Fruit fly (Drosophila melanogaster) whole organism, prepupa: ENCODE data around the gene CG34342.

Source experiments
- Blimp-1 ChIP-seq: fragments of 200-800 bp; sonication (Bioruptor generic); optimal IDR thresholded peaks from 3 replicates; lab custom pipeline; 2017; ENCODE audit warnings: missing biosample characterization, missing genetic modification characterization, mild to moderate bottlenecking, moderate library complexity, missing genetic modification reagents
- CG10631 ChIP-seq: fragments of 200-800 bp; sonication (Bioruptor generic); optimal IDR thresholded peaks from 2 replicates; lab custom pipeline; 2016; ENCODE audit warnings: missing biosample characterization, missing genetic modification characterization
- CG10669 ChIP-seq: fragments of 200-800 bp; sonication (Bioruptor generic); optimal IDR thresholded peaks from 3 replicates; lab custom pipeline; 2018; ENCODE audit warnings: missing biosample characterization, mild to moderate bottlenecking, missing genetic modification characterization, moderate library complexity
- CG11762 ChIP-seq: fragments of 200-800 bp; sonication (Bioruptor generic); optimal IDR thresholded peaks from 3 replicates; lab custom pipeline; 2016; ENCODE audit warnings: missing biosample characterization, missing genetic modification characterization; ENCODE audit not compliant: insufficient read depth
- CG1621 ChIP-seq: fragments of 200-800 bp; sonication (Bioruptor generic); optimal IDR thresholded peaks from 3 replicates; lab custom pipeline; 2018; ENCODE audit warnings: missing biosample characterization, mild to moderate bottlenecking, missing genetic modification characterization
- CG16779 ChIP-seq: fragments of 200-800 bp; sonication (Bioruptor generic); optimal IDR thresholded peaks from 3 replicates; lab custom pipeline; 2017; ENCODE audit warnings: missing biosample characterization, mild to moderate bottlenecking, missing genetic modification characterization
- CG3032 ChIP-seq: fragments of 200-800 bp; optimal IDR thresholded peaks from 2 replicates; lab custom pipeline; 2019; ENCODE audit warnings: missing biosample characterization, mild to moderate bottlenecking, missing genetic modification characterization, moderate library complexity
- CG31627 ChIP-seq: fragments of 200-800 bp; sonication (Bioruptor generic); optimal IDR thresholded peaks from 3 replicates; lab custom pipeline; 2016; ENCODE audit warnings: missing biosample characterization, missing genetic modification characterization
- CG32006 ChIP-seq: fragments of 200-800 bp; sonication (Bioruptor generic); optimal IDR thresholded peaks from 3 replicates; lab custom pipeline; 2017; ENCODE audit warnings: missing biosample characterization, mild to moderate bottlenecking, missing genetic modification characterization
- CG34406 ChIP-seq: fragments of 200-800 bp; sonication (Bioruptor generic); optimal IDR thresholded peaks from 3 replicates; lab custom pipeline; 2016; ENCODE audit warnings: missing biosample characterization, missing genetic modification characterization
- CG3919 ChIP-seq: fragments of 200-800 bp; sonication (Bioruptor generic); optimal IDR thresholded peaks from 3 replicates; lab custom pipeline; 2016; ENCODE audit warnings: missing biosample characterization, missing genetic modification characterization
- CG4318 ChIP-seq: fragments of 200-800 bp; sonication (Bioruptor generic); optimal IDR thresholded peaks from 3 replicates; lab custom pipeline; 2017; ENCODE audit warnings: missing biosample characterization, mild to moderate bottlenecking, missing genetic modification characterization
- CG6163 ChIP-seq: fragments of 200-800 bp; sonication (Bioruptor generic); IDR thresholded peaks from 3 replicates; pipeline ENCODE4 v1.3.6; 2022; ENCODE audit warnings: missing biosample characterization, missing genetic modification characterization
- CG6792 ChIP-seq: fragments of 200-800 bp; sonication (Bioruptor generic); optimal IDR thresholded peaks from 3 replicates; lab custom pipeline; 2016; ENCODE audit warnings: missing biosample characterization, missing genetic modification characterization
- CG7368 ChIP-seq: fragments of 200-800 bp; sonication (Bioruptor generic); optimal IDR thresholded peaks from 3 replicates; lab custom pipeline; 2016; ENCODE audit warnings: missing biosample characterization, missing genetic modification characterization
- CG8319 ChIP-seq: fragments of 200-800 bp; sonication (Bioruptor generic); optimal IDR thresholded peaks from 3 replicates; lab custom pipeline; 2016; ENCODE audit warnings: missing biosample characterization, missing genetic modification characterization
- CG9139 ChIP-seq: fragments of 200-800 bp; sonication (Bioruptor generic); optimal IDR thresholded peaks from 3 replicates; lab custom pipeline; 2017; ENCODE audit warnings: missing biosample characterization, mild to moderate bottlenecking, missing genetic modification characterization
- Eip75B ChIP-seq: fragments of 200-800 bp; sonication (Bioruptor generic); optimal IDR thresholded peaks from 3 replicates; lab custom pipeline; 2016; ENCODE audit warnings: missing biosample characterization, missing genetic modification characterization
- Eip93F ChIP-seq: fragments of 200-800 bp; sonication (Bioruptor generic); optimal IDR thresholded peaks from 2 replicates; lab custom pipeline; 2016; ENCODE audit warnings: missing biosample characterization, mild to moderate bottlenecking, missing genetic modification characterization
- Ets21C ChIP-seq: fragments of 200-800 bp; sonication (Bioruptor generic); optimal IDR thresholded peaks from 3 replicates; lab custom pipeline; 2016; ENCODE audit warnings: missing biosample characterization, missing genetic modification characterization
- Ets96B ChIP-seq: fragments of 200-800 bp; optimal IDR thresholded peaks from 2 replicates; lab custom pipeline; 2019; ENCODE audit warnings: missing biosample characterization, mild to moderate bottlenecking, missing genetic modification characterization, moderate library complexity
- Hr38 ChIP-seq: sonication (Bioruptor generic); optimal IDR thresholded peaks from 2 replicates; lab custom pipeline; 2016; ENCODE audit warnings: missing biosample characterization, missing genetic modification characterization
- Hr39 ChIP-seq: fragments of 200-800 bp; sonication (Bioruptor generic); optimal IDR thresholded peaks from 2 replicates; lab custom pipeline; 2016; ENCODE audit warnings: missing biosample characterization, missing genetic modification characterization
- Hr4 ChIP-seq: fragments of 200-800 bp; sonication (Bioruptor generic); optimal IDR thresholded peaks from 3 replicates; lab custom pipeline; 2016; ENCODE audit warnings: missing biosample characterization, missing genetic modification characterization
- Met ChIP-seq: fragments of 200-800 bp; sonication (Bioruptor generic); optimal IDR thresholded peaks from 3 replicates; lab custom pipeline; 2016; ENCODE audit warnings: missing biosample characterization, missing genetic modification characterization
- OdsH ChIP-seq: fragments of 200-800 bp; sonication (Bioruptor generic); optimal IDR thresholded peaks from 3 replicates; lab custom pipeline; 2016; ENCODE audit warnings: missing biosample characterization, missing genetic modification characterization
- Sox102F ChIP-seq: fragments of 200-800 bp; sonication (Bioruptor generic); optimal IDR thresholded peaks from 2 replicates; lab custom pipeline; 2016; ENCODE audit warnings: missing biosample characterization, mild to moderate bottlenecking, missing genetic modification characterization
- Sox14 ChIP-seq: fragments of 200-800 bp; sonication (Bioruptor generic); optimal IDR thresholded peaks from 3 replicates; lab custom pipeline; 2016; ENCODE audit warnings: missing biosample characterization, missing genetic modification characterization
- Sox15 ChIP-seq: fragments of 200-800 bp; sonication (Bioruptor generic); optimal IDR thresholded peaks from 3 replicates; lab custom pipeline; 2016; ENCODE audit warnings: missing biosample characterization, missing genetic modification characterization
- achi ChIP-seq: fragments of 200-800 bp; sonication (Bioruptor generic); optimal IDR thresholded peaks from 3 replicates; lab custom pipeline; 2016; ENCODE audit warnings: missing biosample characterization, missing genetic modification characterization
- dac ChIP-seq: fragments of 200-800 bp; sonication (Bioruptor generic); optimal IDR thresholded peaks from 2 replicates; lab custom pipeline; 2017; ENCODE audit warnings: missing biosample characterization, mild to moderate bottlenecking, missing genetic modification characterization
- eg ChIP-seq: fragments of 200-800 bp; sonication (Bioruptor generic); IDR thresholded peaks from 3 replicates; pipeline ENCODE4 v1.3.6; 2022; ENCODE audit warnings: missing biosample characterization, missing genetic modification characterization
- esn ChIP-seq: fragments of 200-800 bp; sonication (Bioruptor generic); optimal IDR thresholded peaks from 2 replicates; lab custom pipeline; 2016; ENCODE audit warnings: missing biosample characterization, mild to moderate bottlenecking, missing genetic modification characterization, moderate library complexity
- fkh ChIP-seq: fragments of 200-800 bp; sonication (Bioruptor generic); optimal IDR thresholded peaks from 3 replicates; lab custom pipeline; 2017; ENCODE audit warnings: missing biosample characterization, mild to moderate bottlenecking, missing genetic modification characterization, moderate library complexity
- net ChIP-seq: fragments of 200-800 bp; sonication (Bioruptor generic); optimal IDR thresholded peaks from 3 replicates; lab custom pipeline; 2016; ENCODE audit warnings: missing biosample characterization, missing genetic modification characterization
- pdm3 ChIP-seq: fragments of 200-800 bp; sonication (Bioruptor generic); optimal IDR thresholded peaks from 3 replicates; lab custom pipeline; 2016; ENCODE audit warnings: missing biosample characterization, missing genetic modification characterization
- salr ChIP-seq, 2 experiments: fragments of 200-800 bp; sonication (Bioruptor generic); optimal IDR thresholded peaks; 3 replicates each; lab custom pipeline; 2016 to 2018; ENCODE audit warnings: missing biosample characterization in 2 of 2, missing genetic modification characterization in 2 of 2, mild to moderate bottlenecking in 1 of 2
- ss ChIP-seq, 2 experiments: fragments of 200-800 bp; sonication (Bioruptor generic); optimal IDR thresholded peaks; 2 replicates in 1 of 2; 3 replicates in 1 of 2; lab custom pipeline; 2017 to 2018; ENCODE audit warnings: mild to moderate bottlenecking in 2 of 2, missing biosample characterization in 2 of 2, missing genetic modification characterization in 2 of 2, moderate library complexity in 1 of 2
- vri ChIP-seq: fragments of 200-800 bp; sonication (Bioruptor generic); optimal IDR thresholded peaks from 3 replicates; lab custom pipeline; 2016; ENCODE audit warnings: missing biosample characterization, mild to moderate bottlenecking, missing genetic modification characterization

CG34342 gene

dm6 chr3L:5551087-5551486, 40.4 kb upstream of the CG34342 start, which contains the start of gene frm (continued):
- no peak for TF ChIP-seq CG34406
- TF ChIP-seq OdsH (GFP tag; lab: Kevin White, UChicago): no peak
- no peak for TF ChIP-seq Sox15 (GFP tag; lab: Kevin White, UChicago)
- TF ChIP-seq Met (GFP tag; lab: Kevin White, UChicago): no peak
- TF ChIP-seq vri (GFP tag; lab: Kevin White, UChicago): peak; percentile 32
- peak; percentile 18 for TF ChIP-seq CG3919 (GFP tag; lab: Kevin White, UChicago)
- no peak for TF ChIP-seq CG32006 (GFP tag; lab: Kevin White, UChicago)
- peak; percentile 20 for TF ChIP-seq CG10669 (GFP tag; lab: Kevin White, UChicago)
- TF ChIP-seq net (GFP tag; lab: Kevin White, UChicago): peak; percentile 27
- no peak for TF ChIP-seq dac (GFP tag; lab: Kevin White, UChicago)
- peak; percentile 61 for TF ChIP-seq CG9139 (GFP tag; lab: Kevin White, UChicago)
- no peak for TF ChIP-seq pdm3 (GFP tag; lab: Kevin White, UChicago)
- no peak for TF ChIP-seq Hr39 (GFP tag; lab: Kevin White, UChicago)
- TF ChIP-seq Eip75B: peak; percentile 16

- TF ChIP-seq CG3032 (tag; lab: Kevin White, UChicago) (no peak), CG7368 (GFP tag; lab: Kevin White, UChicago) (no peak), OdsH (GFP tag; lab: Kevin White, UChicago) (no peak), Blimp-1 (no peak), eg (GFP tag; lab: Robert Waterston, UW) (no peak), salr (GFP tag; optimal IDR thresholded peaks at IDR 0.05; lab: Kevin White, UChicago) (no peak), Ets21C (GFP tag; lab: Kevin White, UChicago) (no peak), pdm3 (GFP tag; lab: Kevin White, UChicago) (no peak), Ets96B (tag; lab: Kevin White, UChicago) (no peak), dac (GFP tag; lab: Kevin White, UChicago) (no peak), CG6792 (GFP tag; lab: Kevin White, UChicago) (no peak)
- TF ChIP-seq, all 60 proteins: peak for 0
Observed at dm6 chr3L:5548524-5549084, 37.9 kb upstream of the CG34342 start.

DNA sequence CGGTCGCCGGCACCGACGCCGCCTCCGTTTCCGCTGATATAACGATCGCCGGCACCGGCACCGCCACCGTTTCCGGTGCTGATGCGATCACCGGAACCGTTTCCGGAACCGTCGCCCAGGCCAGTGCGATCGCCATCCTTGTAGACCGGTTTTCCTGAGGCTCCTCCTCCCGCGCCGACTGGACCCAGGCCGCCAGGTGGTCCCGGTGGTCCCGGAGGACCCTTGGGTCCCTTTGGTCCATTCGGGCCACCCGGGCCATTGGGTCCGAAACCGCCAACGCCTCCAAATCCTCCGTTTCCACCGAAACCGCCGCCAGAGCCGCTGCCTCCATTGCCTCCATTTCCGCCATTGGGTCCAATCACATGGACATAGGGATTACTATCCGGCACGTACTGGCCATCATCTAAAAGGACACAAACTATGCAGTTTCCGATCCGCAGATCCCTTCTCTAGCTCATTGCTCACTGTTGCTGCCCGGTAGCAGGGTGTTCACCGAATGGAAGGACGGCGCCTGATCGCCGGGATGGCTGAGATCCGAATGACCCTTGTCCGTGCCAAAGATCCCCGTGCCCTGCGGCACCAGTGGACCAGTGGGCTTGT, 32.2 kb upstream of the CG34342 start:
- TF ChIP-seq CG11762 (no peak), eg (GFP tag; lab: Robert Waterston, UW) (no peak), Sox14 (no peak), Ets21C (GFP tag; lab: Kevin White, UChicago) (no peak), dac (GFP tag; lab: Kevin White, UChicago) (no peak), Blimp-1 (no peak), Hr38 (no peak), CG8319 (GFP tag; lab: Kevin White, UChicago) (no peak), CG10631 (GFP tag; lab: Kevin White, UChicago) (no peak), Sox102F (GFP tag; lab: Kevin White, UChicago) (no peak), Met (GFP tag; lab: Kevin White, UChicago) (no peak), achi (GFP tag; lab: Kevin White, UChicago) (no peak), Hr39 (GFP tag; lab: Kevin White, UChicago) (no peak), salr (GFP tag; optimal IDR thresholded peaks at IDR 0.05; lab: Kevin White, UChicago) (no peak), esn (GFP tag; lab: Kevin White, UChicago) (no peak)
- TF ChIP-seq, all 60 proteins: peak for 0

DNA sequence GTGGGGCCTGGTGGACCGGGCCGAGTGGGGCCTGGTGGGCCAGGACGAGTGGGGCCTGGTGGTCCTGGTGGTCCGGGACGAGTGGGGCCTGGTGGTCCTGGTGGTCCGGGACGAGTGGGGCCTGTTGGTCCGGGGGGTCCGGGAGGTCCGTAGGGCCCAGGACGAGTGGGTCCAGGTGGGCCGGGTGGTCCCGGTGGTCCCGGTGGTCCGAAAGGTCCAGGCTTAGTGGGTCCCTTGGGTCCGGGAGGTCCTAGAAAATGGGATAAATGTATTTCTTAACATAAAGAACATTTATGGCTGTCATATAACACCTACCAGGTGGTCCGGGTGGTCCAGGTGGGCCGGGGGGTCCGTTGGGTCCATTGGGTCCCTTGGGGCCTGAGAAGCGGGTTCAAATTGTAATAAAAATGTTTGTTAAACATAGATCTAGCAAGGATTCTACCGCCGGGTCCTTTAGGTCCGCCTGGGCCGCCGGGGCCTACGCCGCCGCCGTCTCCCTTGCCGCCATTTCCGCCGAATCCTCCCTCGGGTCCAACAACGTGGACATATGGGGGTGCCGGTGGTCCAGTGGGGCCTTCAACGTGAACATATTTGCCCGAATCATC, 30.1 kb upstream of the CG34342 start:
- TF ChIP-seq CG6163 (GFP tag; lab: Robert Waterston, UW): no peak
- TF ChIP-seq CG31627 (GFP tag; lab: Kevin White, UChicago): no peak
- no peak for TF ChIP-seq ss (GFP tag; optimal IDR thresholded peaks at IDR 0.05; lab: Kevin White, UChicago)
- TF ChIP-seq fkh (GFP tag; lab: Kevin White, UChicago): no peak
- TF ChIP-seq Blimp-1: no peak
- no peak for TF ChIP-seq Hr39 (GFP tag; lab: Kevin White, UChicago)
- TF ChIP-seq Hr4 (GFP tag; lab: Kevin White, UChicago): no peak
- no peak for TF ChIP-seq CG4318 (GFP tag; lab: Kevin White, UChicago)
- TF ChIP-seq achi (GFP tag; lab: Kevin White, UChicago): no peak
- no peak for TF ChIP-seq Ets96B (tag; lab: Kevin White, UChicago)
- no peak for TF ChIP-seq esn (GFP tag; lab: Kevin White, UChicago)
- TF ChIP-seq CG16779 (tag; lab: Kevin White, UChicago): no peak
- TF ChIP-seq salr (GFP tag; optimal IDR thresholded peaks at IDR 0.05; lab: Kevin White, UChicago): no peak
- no peak for TF ChIP-seq OdsH (GFP tag; lab: Kevin White, UChicago)
- no peak for TF ChIP-seq Eip93F (GFP tag; lab: Kevin White, UChicago)
- no peak for TF ChIP-seq CG1621 (tag; lab: Kevin White, UChicago)
- no peak for TF ChIP-seq vri (GFP tag; lab: Kevin White, UChicago)
